Fruit fly (Drosophila melanogaster) S2 (cell line): ENCODE measurements around the gene CG4287.

Experiments
- CG8478 ChIP-seq: fragments of >200 bp; optimal IDR thresholded peaks from 2 replicates; lab custom pipeline; 2018
- CTCF ChIP-seq, 2 experiments: fragments of >200 bp; optimal IDR thresholded peaks; 2 replicates each; lab custom pipeline; 2018

dm6 chr3R:15920751-15921156 is 42.9 kb downstream of the CG4287 start, which contains the start of gene Fbxl7:
- TF ChIP-seq CG8478 (lab: Kevin White, UChicago) (no peak), CTCF (optimal IDR thresholded peaks at IDR 0.05; lab: Kevin White, UChicago) (no peak)
